Fruit fly (Drosophila melanogaster): ENCODE results near the gene Pkc98E.

Pkc98E gene

DNA sequence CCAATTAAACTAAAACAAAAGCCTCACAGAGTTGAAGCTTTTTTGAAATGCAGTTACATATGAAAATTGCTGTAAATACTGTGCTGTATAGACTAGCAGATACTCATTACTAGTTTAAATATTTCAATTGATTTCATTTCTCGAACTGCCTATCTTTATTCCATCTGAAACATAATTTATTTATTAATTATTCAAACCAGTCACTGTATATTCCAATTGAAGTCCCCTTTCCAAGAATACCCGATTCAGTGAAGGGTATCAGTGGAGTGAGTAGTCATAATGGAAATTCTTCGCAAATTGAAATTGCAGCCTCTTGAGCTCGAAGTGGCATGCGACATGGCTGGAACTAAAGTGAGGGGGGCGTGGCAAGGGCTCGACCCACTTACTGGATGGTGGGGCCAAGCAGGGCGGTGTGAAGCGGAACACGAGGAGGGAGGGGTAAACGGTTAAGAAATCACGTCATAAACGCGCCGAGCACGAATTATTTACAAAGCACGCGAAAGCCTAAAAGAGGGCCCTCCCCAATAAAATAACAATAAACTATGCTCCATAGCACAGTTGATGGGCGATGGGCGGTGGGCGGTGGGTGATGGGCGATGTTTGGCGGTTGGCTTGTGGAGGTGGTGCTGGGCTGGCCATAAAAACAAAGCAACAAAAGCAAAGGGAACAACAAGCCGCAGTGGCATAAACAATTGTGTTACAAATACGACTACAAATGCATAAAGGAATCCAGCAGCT lies 33.9 kb upstream of the Pkc98E start (continued):
- TF ChIP-seq CG12219 (GFP tag; optimal IDR thresholded peaks at IDR 0.05) (no peak), trem (tag; optimal IDR thresholded peaks at IDR 0.05) (no peak), Kr (GFP tag; optimal IDR thresholded peaks at IDR 0.05) (no peak), CG4282 (GFP tag; optimal IDR thresholded peaks at IDR 0.05) (no peak), Side (GFP tag; optimal IDR thresholded peaks at IDR 0.05) (no peak), repo (GFP tag; optimal IDR thresholded peaks at IDR 0.05) (no peak), gfzf (GFP tag; optimal IDR thresholded peaks at IDR 0.05) (no peak), B-H2 (GFP tag; optimal IDR thresholded peaks at IDR 0.05) (no peak), chn (GFP tag; optimal IDR thresholded peaks at IDR 0.05) (no peak), CG10565 (GFP tag; optimal IDR thresholded peaks at IDR 0.05) (no peak), slbo (GFP tag; IDR thresholded peaks at IDR 0.05) (peak; percentile 62), CG4854 (GFP tag; optimal IDR thresholded peaks at IDR 0.05) (no peak), schlank (tag; optimal IDR thresholded peaks at IDR 0.05) (no peak), CG11504 (tag; optimal IDR thresholded peaks at IDR 0.05) (peak; percentile 74), CG7372 (GFP tag; IDR thresholded peaks at IDR 0.05) (no peak), row (GFP tag; IDR thresholded peaks at IDR 0.05) (peak; percentile 69), fd96Cb (tag; optimal IDR thresholded peaks at IDR 0.05) (peak; percentile 56), Antp (GFP tag; optimal IDR thresholded peaks at IDR 0.05) (no peak), Drgx (GFP tag; IDR thresholded peaks at IDR 0.05) (peak; percentile 52), slp2 (GFP tag; optimal IDR thresholded peaks at IDR 0.05) (no peak), caup (GFP tag; optimal IDR thresholded peaks at IDR 0.05; ENCODE audit: severe bottlenecking) (no peak), Poxn (GFP tag; IDR thresholded peaks at IDR 0.05) (no peak), CG6854 (GFP tag; optimal IDR thresholded peaks at IDR 0.05) (no peak), TFAM (GFP tag; optimal IDR thresholded peaks at IDR 0.05) (no peak), MBD-R2 (GFP tag; IDR thresholded peaks at IDR 0.05) (no peak), Awh (GFP tag; IDR thresholded peaks at IDR 0.05) (peak; percentile 49; the same call in 1 of the 2 replicates), pros (GFP tag; optimal IDR thresholded peaks at IDR 0.05) (no peak), her (GFP tag; optimal IDR thresholded peaks at IDR 0.05) (no peak), chif (GFP tag; optimal IDR thresholded peaks at IDR 0.05) (peak in 1 of 2 experiments; percentile 13), gem (tag; optimal IDR thresholded peaks at IDR 0.05) (peak; percentile 73), br (optimal IDR thresholded peaks at IDR 0.05) (no peak), CG2199 (GFP tag; IDR thresholded peaks at IDR 0.05) (no peak), CG6689 (GFP tag; IDR thresholded peaks at IDR 0.05) (peak; percentile 32; the same call in 1 of the 2 replicates), BEAF-32 (GFP tag; optimal IDR thresholded peaks at IDR 0.05) (no peak), Dip3 (GFP tag; optimal IDR thresholded peaks at IDR 0.05) (no peak), CG34422 (GFP tag; IDR thresholded peaks at IDR 0.05) (no peak), esg (GFP tag; conservative IDR thresholded peaks at IDR 0.05) (peak; percentile 47), al (GFP tag; IDR thresholded peaks at IDR 0.05) (no peak), D (optimal IDR thresholded peaks at IDR 0.05) (no peak), D (GFP tag; optimal IDR thresholded peaks at IDR 0.05) (no peak), ranshi (GFP tag; IDR thresholded peaks at IDR 0.05) (peak; percentile 46; the same call in 1 of the 2 replicates), Sry-β (GFP tag; optimal IDR thresholded peaks at IDR 0.05) (no peak), CG12071 (GFP tag; optimal IDR thresholded peaks at IDR 0.05) (no peak), bab2 (GFP tag; optimal IDR thresholded peaks at IDR 0.05) (peak; percentile 37), CG31365 (tag; optimal IDR thresholded peaks at IDR 0.05) (no peak), ap (GFP tag; IDR thresholded peaks at IDR 0.05) (no peak), CG7786 (GFP tag; optimal IDR thresholded peaks at IDR 0.05) (no peak), CG2889 (GFP tag; IDR thresholded peaks at IDR 0.05) (no peak), C15 (GFP tag; IDR thresholded peaks at IDR 0.05) (no peak), Bteb2 (GFP tag; optimal IDR thresholded peaks at IDR 0.05) (no peak), Usf (GFP tag; optimal IDR thresholded peaks at IDR 0.05) (no peak), ftz-f1 (GFP tag; optimal IDR thresholded peaks at IDR 0.05) (no peak)
